Fruit fly (Drosophila melanogaster): ENCODE data around the gene betaggt-I.

- TF ChIP-seq CG9876 (GFP tag; optimal IDR thresholded peaks at IDR 0.05), result no peak
- no peak for TF ChIP-seq CG15696 (tag; optimal IDR thresholded peaks at IDR 0.05)
- no peak for TF ChIP-seq Rx (GFP tag; IDR thresholded peaks at IDR 0.05)
- no peak for TF ChIP-seq dan (GFP tag; IDR thresholded peaks at IDR 0.05)
- no peak for TF ChIP-seq CG34224 (GFP tag; IDR thresholded peaks at IDR 0.05; ENCODE audit: partially characterized antibody)
- TF ChIP-seq Deaf1 (tag; optimal IDR thresholded peaks at IDR 0.05), result no peak
Observed at dm6 chr2L:4958111-4958510, 12.7 kb downstream of the betaggt-I start, which contains the start of gene CG34124.

Data from whole organism, embryonic.